Fruit fly (Drosophila melanogaster) S2 (cell line): ENCODE data around the gene Nagk.

ENCODE experiments used
- CG8478 ChIP-seq: fragments of >200 bp; optimal IDR thresholded peaks from 2 replicates; lab custom pipeline; 2018
- CTCF ChIP-seq, 2 experiments: fragments of >200 bp; optimal IDR thresholded peaks; 2 replicates each; lab custom pipeline; 2018

dm6 chr3R:15354019-15354418 is 11.0 kb upstream of the Nagk start:
- no peak for TF ChIP-seq CTCF (optimal IDR thresholded peaks at IDR 0.05; lab: Kevin White, UChicago)
- TF ChIP-seq CG8478 (lab: Kevin White, UChicago): no peak
